Worm (Caenorhabditis elegans): Measurements from ENCODE around the gene rpl-21.
A peak's percentile ranks its signal among the peaks of the same experiment; 100 is the strongest.

Gene rpl-21

ce11 chrIII:8163788-8164423 is 33.9 kb upstream of the rpl-21 start, which contains the start of gene prp-8 (continued):
- peak; percentile 42 for TF ChIP-seq ztf-18 (tag; optimal IDR thresholded peaks at IDR 0.05)
- TF ChIP-seq hsf-1 (GFP tag; IDR thresholded peaks at IDR 0.05) = no peak
- TF ChIP-seq F57A8.1 (GFP tag; optimal IDR thresholded peaks at IDR 0.05) = no peak
- peak in 1 of 3 experiments; percentile 89 for TF ChIP-seq lin-35 (GFP tag; optimal IDR thresholded peaks at IDR 0.05)
- TF ChIP-seq pbrm-1 (GFP tag; IDR thresholded peaks at IDR 0.05) = peak; percentile 43; the same call in 1 of the 2 replicates
- peak; percentile 19 for TF ChIP-seq snpc-4 (GFP tag; optimal IDR thresholded peaks at IDR 0.05)
- peak in 3 of 4 experiments; percentile 37 to 59 (median 45) for TF ChIP-seq snpc-4 (tag; optimal IDR thresholded peaks at IDR 0.05)
- peak; percentile 56 for TF ChIP-seq ceh-91 (GFP tag; IDR thresholded peaks at IDR 0.05)
- TF ChIP-seq K11D2.4 (GFP tag; IDR thresholded peaks at IDR 0.05) = peak; percentile 29; the same call in 1 of the 2 replicates
- no peak for TF ChIP-seq ztf-25 (GFP tag; IDR thresholded peaks at IDR 0.05)
- TF ChIP-seq dpff-1 (tag; optimal IDR thresholded peaks at IDR 0.05) = no peak
- TF ChIP-seq B0336.3 (GFP tag; IDR thresholded peaks at IDR 0.05) = peak; percentile 34; the same call in 1 of the 2 replicates
- no peak for TF ChIP-seq tbx-9 (tag; optimal IDR thresholded peaks at IDR 0.05; ENCODE audit: borderline replicate concordance)
- TF ChIP-seq ztf-3 (GFP tag; optimal IDR thresholded peaks at IDR 0.05) = no peak
- TF ChIP-seq F49E8.2 (tag; optimal IDR thresholded peaks at IDR 0.05; ENCODE audit: insufficient read depth) = no peak
- TF ChIP-seq egl-18 (GFP tag; IDR thresholded peaks at IDR 0.05) = no peak
- no peak for TF ChIP-seq hrde-1 (tag; optimal IDR thresholded peaks at IDR 0.05; ENCODE audit: borderline replicate concordance)
- TF ChIP-seq B0261.1 (tag; optimal IDR thresholded peaks at IDR 0.05) = peak; percentile 15
- peak; percentile 80 for TF ChIP-seq madf-10 (tag; optimal IDR thresholded peaks at IDR 0.05)
- TF ChIP-seq lsl-1 (GFP tag; optimal IDR thresholded peaks at IDR 0.05) = peak; percentile 86
- TF ChIP-seq lin-40 (tag; optimal IDR thresholded peaks at IDR 0.05) = peak; percentile 76
- TF ChIP-seq unc-130 (GFP tag; optimal IDR thresholded peaks at IDR 0.05) = no peak
- peak; percentile 74 for TF ChIP-seq efl-1 (GFP tag; optimal IDR thresholded peaks at IDR 0.05)
- peak; percentile 3 for TF ChIP-seq snpc-1.3 (tag; optimal IDR thresholded peaks at IDR 0.05; ENCODE audit: insufficient read depth)
- no peak for TF ChIP-seq nhr-120 (GFP tag; IDR thresholded peaks at IDR 0.05)
- no peak for TF ChIP-seq C17E4.6 (GFP tag; IDR thresholded peaks at IDR 0.05)
- TF ChIP-seq mxl-1 (tag; optimal IDR thresholded peaks at IDR 0.05) = no peak
- TF ChIP-seq tbp1 (GFP tag; optimal IDR thresholded peaks at IDR 0.05) = peak; percentile 64
- TF ChIP-seq Y67H2A.10 (GFP tag; conservative IDR thresholded peaks at IDR 0.05) = peak; percentile 75; the same call in 1 of the 2 replicates
- TF ChIP-seq lir-1 (GFP tag; conservative IDR thresholded peaks at IDR 0.05) = peak; percentile 67; the same call in 1 of the 2 replicates
- TF ChIP-seq gei-17 (GFP tag; optimal IDR thresholded peaks at IDR 0.05) = no peak
- no peak for TF ChIP-seq rpc-1 (optimal IDR thresholded peaks at IDR 0.05)
- TF ChIP-seq rpc-1 (tag; optimal IDR thresholded peaks at IDR 0.05) = no peak
- no peak for TF ChIP-seq mel-28 (tag; optimal IDR thresholded peaks at IDR 0.05; ENCODE audit: borderline replicate concordance)
- TF ChIP-seq ceh-58 (GFP tag; IDR thresholded peaks at IDR 0.05) = no peak
- TF ChIP-seq Y56A3A.18 (GFP tag; IDR thresholded peaks at IDR 0.05) = no peak
- TF ChIP-seq aptf-3 (GFP tag; IDR thresholded peaks at IDR 0.05) = no peak
- TF ChIP-seq D2030.7 (GFP tag; IDR thresholded peaks at IDR 0.05) = peak; percentile 46
- peak; percentile 91 for TF ChIP-seq ceh-27 (GFP tag; optimal IDR thresholded peaks at IDR 0.05)
- 0 out of 2 replicates have a peak, but pooled peaks have one; percentile 9 for TF ChIP-seq B0019.2 (GFP tag; conservative IDR thresholded peaks at IDR 0.05)
- TF ChIP-seq F57C9.4 (tag; optimal IDR thresholded peaks at IDR 0.05) = no peak
- TF ChIP-seq B0035.1 (tag; optimal IDR thresholded peaks at IDR 0.05) = no peak
- 0 out of 2 replicates have a peak, but pooled peaks have one; percentile 37 for TF ChIP-seq rcor-1 (GFP tag; IDR thresholded peaks at IDR 0.05)
- peak; percentile 84 for TF ChIP-seq dox-1 (GFP tag; IDR thresholded peaks at IDR 0.05)
- TF ChIP-seq let-607 (tag; optimal IDR thresholded peaks at IDR 0.05) = peak; percentile 20 to 30
- no peak for TF ChIP-seq madf-3 (GFP tag; IDR thresholded peaks at IDR 0.05)
- TF ChIP-seq lin-26 (GFP tag; IDR thresholded peaks at IDR 0.05) = no peak

All from whole organism, young adult.